Fruit fly (Drosophila melanogaster): ENCODE data around the gene Mnt.

Gene Mnt

dm6 chrX:3748741-3749484, 77.3 kb downstream of the Mnt start (continued):
- TF ChIP-seq Oaz (GFP tag; IDR thresholded peaks at IDR 0.05) (no peak), CG3163 (GFP tag; optimal IDR thresholded peaks at IDR 0.05) (peak; percentile 8), Adf1 (GFP tag; IDR thresholded peaks at IDR 0.05) (peak; percentile 99), CG10321 (GFP tag; IDR thresholded peaks at IDR 0.05) (peak; percentile 36; the same call in 1 of the 2 replicates), CG1832 (GFP tag; optimal IDR thresholded peaks at IDR 0.05) (peak; percentile 94), zen2 (GFP tag; IDR thresholded peaks at IDR 0.05; ENCODE audit: partially characterized antibody) (peak; percentile 48; the same call in 1 of the 3 replicates), seq (GFP tag; IDR thresholded peaks at IDR 0.05) (peak; percentile 18; the same call in 1 of the 2 replicates), NC2β (GFP tag; optimal IDR thresholded peaks at IDR 0.05) (no peak), abd-A (tag; optimal IDR thresholded peaks at IDR 0.05) (peak; percentile 65), gcm (GFP tag; optimal IDR thresholded peaks at IDR 0.05) (peak; percentile 9), ash1 (GFP tag; optimal IDR thresholded peaks at IDR 0.05) (peak; percentile 57), CG1792 (GFP tag; optimal IDR thresholded peaks at IDR 0.05) (peak; percentile 11), Rfx (GFP tag; IDR thresholded peaks at IDR 0.05) (peak; percentile 35; the same call in 1 of the 2 replicates), run (tag; optimal IDR thresholded peaks at IDR 0.05) (no peak), cg (GFP tag; optimal IDR thresholded peaks at IDR 0.05) (peak; percentile 84), Deaf1 (tag; optimal IDR thresholded peaks at IDR 0.05) (peak; percentile 78), chinmo (GFP tag; IDR thresholded peaks at IDR 0.05; ENCODE audit: partially characterized antibody) (peak; percentile 93; the same call in 3 of the 4 replicates), nerfin-1 (tag; optimal IDR thresholded peaks at IDR 0.05) (peak; percentile 1), Dll (GFP tag; IDR thresholded peaks at IDR 0.05; ENCODE audit: partially characterized antibody) (0 out of 4 replicates have a peak, but pooled peaks have one; percentile 26), pros (GFP tag; optimal IDR thresholded peaks at IDR 0.05) (peak; percentile 56), Blimp-1 (GFP tag; optimal IDR thresholded peaks at IDR 0.05) (peak; percentile 32), CG8478 (optimal IDR thresholded peaks at IDR 0.05) (peak; percentile 30), sc (optimal IDR thresholded peaks at IDR 0.05) (no peak), sc (GFP tag; optimal IDR thresholded peaks at IDR 0.05) (no peak), Lim3 (GFP tag; IDR thresholded peaks at IDR 0.05) (no peak), Bgb (GFP tag; IDR thresholded peaks at IDR 0.05; ENCODE audit: partially characterized antibody) (peak; percentile 34; the same call in 1 of the 2 replicates), sens (GFP tag) (peak; percentile 65), bbx (GFP tag; IDR thresholded peaks at IDR 0.05; ENCODE audit: partially characterized antibody) (peak; percentile 36), Trl (optimal IDR thresholded peaks at IDR 0.05) (peak; percentile 96 to 97), Trl (GFP tag; optimal IDR thresholded peaks at IDR 0.05) (peak; percentile 24), CG17385 (GFP tag; optimal IDR thresholded peaks at IDR 0.05) (peak; percentile 43), CG5180 (GFP tag; optimal IDR thresholded peaks at IDR 0.05) (peak; percentile 90), CG15514 (GFP tag; optimal IDR thresholded peaks at IDR 0.05) (no peak), Dbx (GFP tag; IDR thresholded peaks at IDR 0.05) (peak; percentile 47; the same call in 2 of the 3 replicates), tna (GFP tag; IDR thresholded peaks at IDR 0.05; ENCODE audit: partially characterized antibody) (0 out of 2 replicates have a peak, but pooled peaks have one; percentile 29), sna (GFP tag; IDR thresholded peaks at IDR 0.05; ENCODE audit: partially characterized antibody) (peak; percentile 42; the same call in 1 of the 2 replicates), CG4360 (GFP tag; IDR thresholded peaks at IDR 0.05) (peak; percentile 57), eve (GFP tag; optimal IDR thresholded peaks at IDR 0.05) (peak in 1 of 2 experiments; percentile 54)
